Worm (Caenorhabditis elegans): ENCODE results near the gene irld-48.

ce11 chrII:2997828-2998441, 42.1 kb downstream of the irld-48 start:
- TF ChIP-seq elt-2 (tag; optimal IDR thresholded peaks at IDR 0.05) = no peak
- no peak for TF ChIP-seq ceh-63 (GFP tag; optimal IDR thresholded peaks at IDR 0.05)
- no peak for TF ChIP-seq ets-5 (GFP tag; IDR thresholded peaks at IDR 0.05)
- no peak for TF ChIP-seq ceh-8 (GFP tag; optimal IDR thresholded peaks at IDR 0.05)
- TF ChIP-seq fkh-10 (GFP tag; optimal IDR thresholded peaks at IDR 0.05) = no peak
- no peak for TF ChIP-seq nhr-47 (tag; optimal IDR thresholded peaks at IDR 0.05)
- no peak for TF ChIP-seq nhr-28 (tag; optimal IDR thresholded peaks at IDR 0.05)
- no peak for TF ChIP-seq F16B12.6 (tag; optimal IDR thresholded peaks at IDR 0.05)
- no peak for TF ChIP-seq ama-1 (optimal IDR thresholded peaks at IDR 0.05)
- TF ChIP-seq lin-15B (tag; optimal IDR thresholded peaks at IDR 0.05) = no peak
- no peak for TF ChIP-seq lin-13 (GFP tag; optimal IDR thresholded peaks at IDR 0.05)
- no peak for TF ChIP-seq lsy-2 (tag; optimal IDR thresholded peaks at IDR 0.05)
- TF ChIP-seq snpc-4 (tag; optimal IDR thresholded peaks at IDR 0.05) = no peak
